Worm (Caenorhabditis elegans) whole organism, midembryonic: ENCODE measurements around the gene klp-3.

Source experiments
- cog-1 ChIP-seq: sonication (generic microtip); optimal IDR thresholded peaks from 2 replicates; lab custom pipeline; 2016; ENCODE audit warnings: missing genetic modification characterization, missing compliant biosample characterization
- flt-1 ChIP-seq: fragments of 200-800 bp; sonication (Bioruptor generic); IDR thresholded peaks from 2 replicates; pipeline ENCODE4 v1.3.6; 2022; ENCODE audit warnings: missing genetic modification characterization, missing compliant biosample characterization
- ztf-23 ChIP-seq: fragments of 200-800 bp; sonication (Bioruptor generic); IDR thresholded peaks from 2 replicates; pipeline ENCODE4 v1.3.6; 2022; ENCODE audit warnings: missing genetic modification reagents, missing genetic modification characterization, missing compliant biosample characterization

DNA sequence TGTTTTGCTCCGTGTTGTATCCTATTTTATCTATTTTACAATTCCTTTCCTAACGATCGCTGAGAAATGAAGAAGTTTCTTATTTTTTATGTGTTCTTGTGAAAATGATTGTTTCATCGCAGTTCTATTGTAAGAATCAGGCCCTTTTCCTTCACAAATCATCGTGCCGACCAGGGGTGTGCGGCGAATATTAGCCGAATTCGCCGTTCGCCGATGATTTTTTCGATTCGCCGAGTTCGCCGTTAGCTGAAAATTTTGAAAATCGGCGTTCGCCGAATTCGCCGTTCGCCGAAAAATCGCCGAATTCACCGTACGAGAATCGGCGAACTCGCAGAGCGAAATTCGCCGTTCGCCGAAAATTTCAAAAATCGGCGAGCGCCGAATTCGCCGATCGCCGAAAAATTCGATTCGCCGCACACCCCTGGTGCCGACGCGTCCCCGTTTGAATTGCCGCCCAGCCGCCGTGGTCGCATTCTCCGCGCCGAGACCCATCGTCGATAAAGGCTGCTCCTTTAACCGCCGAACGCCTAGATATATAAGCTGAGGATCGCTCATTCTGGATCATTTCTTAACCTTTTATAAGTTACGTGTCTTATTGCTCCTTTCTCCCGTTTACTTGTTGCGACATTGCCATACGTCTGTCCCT, 21.4 kb downstream of the klp-3 start:
- TF ChIP-seq cog-1 (tag; lab: Kevin White, UChicago): no peak
- no peak for TF ChIP-seq flt-1 (GFP tag; lab: Robert Waterston, UW)
- TF ChIP-seq ztf-23: no peak
